Fruit fly (Drosophila melanogaster) whole organism, prepupa: Measurements from ENCODE around the gene Cyp318a1.

Source experiments
- CG10631 ChIP-seq: fragments of 200-800 bp; sonication (Bioruptor generic); optimal IDR thresholded peaks from 2 replicates; lab custom pipeline; 2016; ENCODE audit warnings: missing biosample characterization, missing genetic modification characterization
- CG11762 ChIP-seq: fragments of 200-800 bp; sonication (Bioruptor generic); optimal IDR thresholded peaks from 3 replicates; lab custom pipeline; 2016; ENCODE audit warnings: missing biosample characterization, missing genetic modification characterization; ENCODE audit not compliant: insufficient read depth
- CG11902 ChIP-seq: fragments of 200-800 bp; sonication (Bioruptor generic); optimal IDR thresholded peaks from 3 replicates; lab custom pipeline; 2016; ENCODE audit warnings: missing biosample characterization, missing genetic modification characterization
- CG15336 ChIP-seq: fragments of 200-800 bp; sonication (Bioruptor generic); IDR thresholded peaks from 2 replicates; pipeline ENCODE4 v1.3.6; 2022; ENCODE audit warnings: missing biosample characterization, missing genetic modification characterization
- CG16779 ChIP-seq: fragments of 200-800 bp; sonication (Bioruptor generic); optimal IDR thresholded peaks from 3 replicates; lab custom pipeline; 2017; ENCODE audit warnings: missing biosample characterization, mild to moderate bottlenecking, missing genetic modification characterization
- CG3032 ChIP-seq: fragments of 200-800 bp; optimal IDR thresholded peaks from 2 replicates; lab custom pipeline; 2019; ENCODE audit warnings: missing biosample characterization, mild to moderate bottlenecking, missing genetic modification characterization, moderate library complexity
- CG31627 ChIP-seq: fragments of 200-800 bp; sonication (Bioruptor generic); optimal IDR thresholded peaks from 3 replicates; lab custom pipeline; 2016; ENCODE audit warnings: missing biosample characterization, missing genetic modification characterization
- CG32006 ChIP-seq: fragments of 200-800 bp; sonication (Bioruptor generic); optimal IDR thresholded peaks from 3 replicates; lab custom pipeline; 2017; ENCODE audit warnings: missing biosample characterization, mild to moderate bottlenecking, missing genetic modification characterization
- CG34406 ChIP-seq: fragments of 200-800 bp; sonication (Bioruptor generic); optimal IDR thresholded peaks from 3 replicates; lab custom pipeline; 2016; ENCODE audit warnings: missing biosample characterization, missing genetic modification characterization
- CG6276 ChIP-seq: fragments of 200-800 bp; sonication (Bioruptor generic); optimal IDR thresholded peaks from 2 replicates; lab custom pipeline; 2017; ENCODE audit warnings: missing biosample characterization, mild to moderate bottlenecking, missing genetic modification characterization
- CG6792 ChIP-seq: fragments of 200-800 bp; sonication (Bioruptor generic); optimal IDR thresholded peaks from 3 replicates; lab custom pipeline; 2016; ENCODE audit warnings: missing biosample characterization, missing genetic modification characterization
- CG7368 ChIP-seq: fragments of 200-800 bp; sonication (Bioruptor generic); optimal IDR thresholded peaks from 3 replicates; lab custom pipeline; 2016; ENCODE audit warnings: missing biosample characterization, missing genetic modification characterization
- CG8319 ChIP-seq: fragments of 200-800 bp; sonication (Bioruptor generic); optimal IDR thresholded peaks from 3 replicates; lab custom pipeline; 2016; ENCODE audit warnings: missing biosample characterization, missing genetic modification characterization
- CG8632 ChIP-seq: fragments of 200-800 bp; sonication (Bioruptor generic); optimal IDR thresholded peaks from 3 replicates; lab custom pipeline; 2016; ENCODE audit warnings: missing biosample characterization, missing genetic modification characterization
- Eip93F ChIP-seq: fragments of 200-800 bp; sonication (Bioruptor generic); optimal IDR thresholded peaks from 2 replicates; lab custom pipeline; 2016; ENCODE audit warnings: missing biosample characterization, mild to moderate bottlenecking, missing genetic modification characterization
- Ets21C ChIP-seq: fragments of 200-800 bp; sonication (Bioruptor generic); optimal IDR thresholded peaks from 3 replicates; lab custom pipeline; 2016; ENCODE audit warnings: missing biosample characterization, missing genetic modification characterization
- Gug ChIP-seq: fragments of 200-800 bp; sonication (Bioruptor generic); IDR thresholded peaks from 2 replicates; pipeline ENCODE4 v1.3.6; 2022; ENCODE audit warnings: missing biosample characterization, missing genetic modification characterization
- Hr38 ChIP-seq: sonication (Bioruptor generic); optimal IDR thresholded peaks from 2 replicates; lab custom pipeline; 2016; ENCODE audit warnings: missing biosample characterization, missing genetic modification characterization
- Hr4 ChIP-seq: fragments of 200-800 bp; sonication (Bioruptor generic); optimal IDR thresholded peaks from 3 replicates; lab custom pipeline; 2016; ENCODE audit warnings: missing biosample characterization, missing genetic modification characterization
- Lpt ChIP-seq: fragments of 200-800 bp; sonication (Bioruptor generic); optimal IDR thresholded peaks from 3 replicates; lab custom pipeline; 2016; ENCODE audit warnings: missing biosample characterization, missing genetic modification characterization
- OdsH ChIP-seq: fragments of 200-800 bp; sonication (Bioruptor generic); optimal IDR thresholded peaks from 3 replicates; lab custom pipeline; 2016; ENCODE audit warnings: missing biosample characterization, missing genetic modification characterization
- Smox ChIP-seq: fragments of 200-800 bp; sonication (Bioruptor generic); optimal IDR thresholded peaks from 3 replicates; lab custom pipeline; 2016; ENCODE audit warnings: missing biosample characterization, missing genetic modification characterization
- Sox14 ChIP-seq: fragments of 200-800 bp; sonication (Bioruptor generic); optimal IDR thresholded peaks from 3 replicates; lab custom pipeline; 2016; ENCODE audit warnings: missing biosample characterization, missing genetic modification characterization
- achi ChIP-seq: fragments of 200-800 bp; sonication (Bioruptor generic); optimal IDR thresholded peaks from 3 replicates; lab custom pipeline; 2016; ENCODE audit warnings: missing biosample characterization, missing genetic modification characterization
- cyc ChIP-seq: fragments of 200-800 bp; sonication (Bioruptor generic); optimal IDR thresholded peaks from 3 replicates; lab custom pipeline; 2016; ENCODE audit warnings: missing biosample characterization, missing genetic modification characterization
- dac ChIP-seq: fragments of 200-800 bp; sonication (Bioruptor generic); optimal IDR thresholded peaks from 2 replicates; lab custom pipeline; 2017; ENCODE audit warnings: missing biosample characterization, mild to moderate bottlenecking, missing genetic modification characterization
- dsx ChIP-seq: fragments of 200-800 bp; optimal IDR thresholded peaks from 3 replicates; lab custom pipeline; 2019; ENCODE audit warnings: missing biosample characterization, mild to moderate bottlenecking, missing genetic modification characterization, moderate library complexity; ENCODE audit not compliant: poor library complexity, severe bottlenecking
- eg ChIP-seq: fragments of 200-800 bp; sonication (Bioruptor generic); IDR thresholded peaks from 3 replicates; pipeline ENCODE4 v1.3.6; 2022; ENCODE audit warnings: missing biosample characterization, missing genetic modification characterization
- fd85E ChIP-seq: fragments of 200-800 bp; sonication (Bioruptor generic); optimal IDR thresholded peaks from 3 replicates; lab custom pipeline; 2016; ENCODE audit warnings: missing biosample characterization, missing genetic modification characterization
- fkh ChIP-seq: fragments of 200-800 bp; sonication (Bioruptor generic); optimal IDR thresholded peaks from 3 replicates; lab custom pipeline; 2017; ENCODE audit warnings: missing biosample characterization, mild to moderate bottlenecking, missing genetic modification characterization, moderate library complexity
- lz ChIP-seq: fragments of 200-800 bp; sonication (Bioruptor generic); optimal IDR thresholded peaks from 3 replicates; lab custom pipeline; 2016; ENCODE audit warnings: missing biosample characterization, missing genetic modification characterization
- net ChIP-seq: fragments of 200-800 bp; sonication (Bioruptor generic); optimal IDR thresholded peaks from 3 replicates; lab custom pipeline; 2016; ENCODE audit warnings: missing biosample characterization, missing genetic modification characterization
- salr ChIP-seq, 2 experiments: fragments of 200-800 bp; sonication (Bioruptor generic); optimal IDR thresholded peaks; 3 replicates each; lab custom pipeline; 2016 to 2018; ENCODE audit warnings: missing biosample characterization in 2 of 2, missing genetic modification characterization in 2 of 2, mild to moderate bottlenecking in 1 of 2
- spab ChIP-seq: fragments of 200-800 bp; sonication (Bioruptor generic); optimal IDR thresholded peaks from 2 replicates; lab custom pipeline; 2017; ENCODE audit warnings: missing biosample characterization, mild to moderate bottlenecking, missing genetic modification characterization, missing genetic modification reagents
- svp ChIP-seq: fragments of 200-800 bp; sonication (Bioruptor generic); peaks from one replicate; lab custom pipeline; 2016; ENCODE audit warnings: missing biosample characterization, missing genetic modification characterization
- topi ChIP-seq: fragments of 200-800 bp; sonication (Bioruptor generic); optimal IDR thresholded peaks from 3 replicates; lab custom pipeline; 2016; ENCODE audit warnings: missing biosample characterization, missing genetic modification characterization
- vri ChIP-seq: fragments of 200-800 bp; sonication (Bioruptor generic); optimal IDR thresholded peaks from 3 replicates; lab custom pipeline; 2016; ENCODE audit warnings: missing biosample characterization, mild to moderate bottlenecking, missing genetic modification characterization

Gene Cyp318a1

dm6 chrX:12043398-12043797, 11.0 kb downstream of the Cyp318a1 start, which contains the start of gene Ten-a:
Gene Ten-a (plus strand): TSS chrX:12043698.
- TF ChIP-seq Smox (GFP tag; lab: Kevin White, UChicago) = no peak
- TF ChIP-seq spab (GFP tag; lab: Kevin White, UChicago) = no peak
- no peak for TF ChIP-seq CG7368
- TF ChIP-seq topi (GFP tag; lab: Kevin White, UChicago) = no peak
- TF ChIP-seq Ets21C (GFP tag; lab: Kevin White, UChicago) = no peak
- TF ChIP-seq CG3032 (tag; lab: Kevin White, UChicago) = no peak
- TF ChIP-seq achi (GFP tag; lab: Kevin White, UChicago) = no peak
- TF ChIP-seq Eip93F (GFP tag; lab: Kevin White, UChicago) = no peak
- TF ChIP-seq CG6792 (GFP tag; lab: Kevin White, UChicago) = no peak
- no peak for TF ChIP-seq net
- no peak for TF ChIP-seq CG10631 (GFP tag; lab: Kevin White, UChicago)
- TF ChIP-seq lz (GFP tag; lab: Kevin White, UChicago) = no peak
- TF ChIP-seq svp (GFP tag; lab: Kevin White, UChicago) = no peak
- TF ChIP-seq, all 60 proteins: peak for 0

DNA sequence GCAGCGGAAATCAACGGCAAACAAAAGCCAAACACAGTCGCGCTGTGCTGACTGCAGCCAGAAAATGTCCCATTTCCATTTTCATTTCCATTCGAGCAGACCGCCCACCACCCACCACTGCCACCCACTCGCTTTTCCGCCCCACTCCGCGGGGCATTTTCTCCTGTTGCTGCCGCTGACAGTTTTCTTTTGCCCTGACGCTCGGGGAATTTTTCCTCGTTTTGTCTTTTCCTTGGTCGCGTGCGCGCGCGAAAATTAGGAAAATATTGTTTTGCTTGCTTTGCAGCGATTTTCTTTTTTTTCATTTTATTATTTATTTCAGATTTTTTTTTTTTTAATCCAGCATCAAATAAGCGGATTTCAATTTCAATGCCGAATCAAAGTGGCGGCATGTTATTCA, 17.9 kb downstream of the Cyp318a1 start:
- no peak for TF ChIP-seq OdsH (GFP tag; lab: Kevin White, UChicago)
- no peak for TF ChIP-seq cyc (GFP tag; lab: Kevin White, UChicago)
- TF ChIP-seq Ets21C (GFP tag; lab: Kevin White, UChicago) = no peak
- no peak for TF ChIP-seq topi (GFP tag; lab: Kevin White, UChicago)
- TF ChIP-seq vri (GFP tag; lab: Kevin White, UChicago) = no peak

- no peak for TF ChIP-seq dac
- no peak for TF ChIP-seq Eip93F (GFP tag; lab: Kevin White, UChicago)
- no peak for TF ChIP-seq svp (GFP tag; lab: Kevin White, UChicago)
- TF ChIP-seq Lpt = no peak
- no peak for TF ChIP-seq Hr4 (GFP tag; lab: Kevin White, UChicago)
- no peak for TF ChIP-seq Gug (GFP tag; lab: Robert Waterston, UW)
- no peak for TF ChIP-seq fd85E (GFP tag; lab: Kevin White, UChicago)
- no peak for TF ChIP-seq CG6792 (GFP tag; lab: Kevin White, UChicago)
- TF ChIP-seq CG31627 (GFP tag; lab: Kevin White, UChicago) = no peak
- no peak for TF ChIP-seq lz (GFP tag; lab: Kevin White, UChicago)
These were observed 24.1 kb downstream of the Cyp318a1 start, which contains the start of gene Uch-L5R for dm6 chrX:12056535-12056934. Gene Uch-L5R (minus strand): TSS chrX:12056635.

dm6 chrX:12059495-12059894, 27.1 kb downstream of the Cyp318a1 start, which contains the start of gene Muc11A:
Gene Muc11A (plus strand): TSS chrX:12059795.
- no peak for TF ChIP-seq CG8632 (GFP tag; lab: Kevin White, UChicago)
- no peak for TF ChIP-seq dsx
- no peak for TF ChIP-seq lz (GFP tag; lab: Kevin White, UChicago)
- no peak for TF ChIP-seq CG31627 (GFP tag; lab: Kevin White, UChicago)
- TF ChIP-seq, all 60 proteins: peak for 0

dm6 chrX:12070137-12070536, 37.7 kb downstream of the Cyp318a1 start, which contains the start of gene CG34323:
Gene CG34323 (plus strand): TSS chrX:12070437.
- TF ChIP-seq lz (GFP tag; lab: Kevin White, UChicago) (no peak), CG34406 (GFP tag; lab: Kevin White, UChicago) (no peak), CG15336 (GFP tag; lab: Robert Waterston, UW) (no peak), dsx (no peak), CG11762 (GFP tag; lab: Kevin White, UChicago) (no peak), Hr38 (GFP tag; lab: Kevin White, UChicago) (no peak), Sox14 (no peak), CG31627 (GFP tag; lab: Kevin White, UChicago) (no peak), cyc (GFP tag; lab: Kevin White, UChicago) (no peak), CG11902 (no peak), Gug (GFP tag; lab: Robert Waterston, UW) (no peak), eg (GFP tag; lab: Robert Waterston, UW) (no peak), CG16779 (tag; lab: Kevin White, UChicago) (no peak), Lpt (no peak), CG6276 (GFP tag; lab: Kevin White, UChicago) (no peak), CG32006 (no peak), CG8319 (no peak), fkh (GFP tag; lab: Kevin White, UChicago) (no peak), vri (GFP tag; lab: Kevin White, UChicago) (no peak), salr (GFP tag; optimal IDR thresholded peaks at IDR 0.05; lab: Kevin White, UChicago) (no peak)
